Worm (Caenorhabditis elegans) whole organism, young adult: ENCODE results near the gene R02F11.12.

ENCODE experiments used
- F33H1.4 ChIP-seq: fragments of 200-800 bp; sonication (Bioruptor generic); IDR thresholded peaks from 2 replicates; pipeline ENCODE4 v1.3.6; 2022; ENCODE audit warnings: missing genetic modification reagents, missing genetic modification characterization, missing compliant biosample characterization
- ZK185.1 ChIP-seq: sonication (generic microtip); optimal IDR thresholded peaks from 2 replicates; lab custom pipeline; 2016; ENCODE audit warnings: mild to moderate bottlenecking, missing genetic modification characterization, missing compliant biosample characterization; ENCODE audit not compliant: poor library complexity, severe bottlenecking
- fkh-3 ChIP-seq: sonication (generic microtip); optimal IDR thresholded peaks from 2 replicates; lab custom pipeline; 2016; ENCODE audit warnings: mild to moderate bottlenecking, missing genetic modification characterization, missing compliant biosample characterization
- hrde-1 ChIP-seq: sonication (generic microtip); optimal IDR thresholded peaks from 2 replicates; lab custom pipeline; 2016; ENCODE audit warnings: missing genetic modification characterization, mild to moderate bottlenecking, missing compliant biosample characterization, moderate library complexity, missing genotype, missing genetic modification reagents, borderline replicate concordance
- lir-1 ChIP-seq: fragments of 200-800 bp; sonication (Bioruptor generic); conservative IDR thresholded peaks from 2 replicates; pipeline ENCODE4 v1.3.6; 2022; ENCODE audit warnings: missing genetic modification reagents, missing genetic modification characterization, missing compliant biosample characterization
- nfya-1 ChIP-seq: sonication (generic microtip); optimal IDR thresholded peaks from 2 replicates; lab custom pipeline; 2017; ENCODE audit warnings: antibody characterized with exemption, missing compliant biosample characterization, missing genetic modification characterization, borderline replicate concordance; ENCODE audit not compliant: insufficient read depth
- nhr-27 ChIP-seq: fragments of 200-800 bp; sonication (Bioruptor generic); optimal IDR thresholded peaks from 2 replicates; lab custom pipeline; 2018; ENCODE audit warnings: mild to moderate bottlenecking, missing genetic modification characterization, moderate library complexity, missing compliant biosample characterization
- snpc-4 ChIP-seq, 5 experiments: fragments of 150-350 bp in 1 of 5; sonication (generic microtip) in 4 of 5; optimal IDR thresholded peaks; 2 replicates each; lab custom pipeline; 2014 to 2018; ENCODE audit warnings: missing genetic modification characterization in 5 of 5, missing biosample characterization in 3 of 5, antibody characterized with exemption in 2 of 5, mild to moderate bottlenecking in 2 of 5, missing compliant biosample characterization in 2 of 5, missing genotype in 2 of 5, moderate library complexity in 2 of 5, missing genetic modification reagents in 1 of 5
- tlf-1 ChIP-seq: fragments of 200-800 bp; sonication (Bioruptor generic); optimal IDR thresholded peaks from 2 replicates; lab custom pipeline; 2018; ENCODE audit warnings: mild to moderate bottlenecking, missing genetic modification characterization, missing compliant biosample characterization
- unc-130 ChIP-seq: sonication (generic microtip); optimal IDR thresholded peaks from 2 replicates; lab custom pipeline; 2016; ENCODE audit warnings: missing genetic modification reagents, missing genetic modification characterization, missing compliant biosample characterization
- unc-62 ChIP-seq: fragments of 150-350 bp; optimal IDR thresholded peaks from 2 replicates; lab custom pipeline; 2014; ENCODE audit warnings: missing biosample characterization, missing genetic modification reagents, missing genetic modification characterization
- zfh-2 ChIP-seq: fragments of 200-800 bp; sonication (Bioruptor generic); conservative IDR thresholded peaks from 2 replicates; pipeline ENCODE4 v1.3.6; 2022; ENCODE audit warnings: missing genetic modification reagents, missing genetic modification characterization, missing compliant biosample characterization

- TF ChIP-seq nfya-1 (tag; lab: Kevin White, UChicago) (no peak), ZK185.1 (tag; lab: Kevin White, UChicago) (no peak), nhr-27 (no peak), fkh-3 (tag; lab: Kevin White, UChicago) (no peak), unc-62 (GFP tag; lab: Kevin White, UChicago) (no peak), snpc-4 (GFP tag; optimal IDR thresholded peaks at IDR 0.05; lab: Kevin White, UChicago) (no peak), snpc-4 (tag; optimal IDR thresholded peaks at IDR 0.05; lab: Kevin White, UChicago) (no peak), F33H1.4 (GFP tag; lab: Robert Waterston, UW) (no peak), hrde-1 (tag; lab: Kevin White, UChicago) (no peak), zfh-2 (no peak; the same call in 1 of the 2 replicates), tlf-1 (GFP tag; lab: Kevin White, UChicago) (no peak), lir-1 (no peak), unc-130 (GFP tag; lab: Kevin White, UChicago) (no peak)
These were observed 32.4 kb upstream of the R02F11.12 start for ce11 chrV:4758019-4758418.
